Worm (Caenorhabditis elegans) whole organism, young adult: ENCODE results near the gene Y22D7AR.7.

Experiments
- F49E8.2 ChIP-seq: sonication (generic microtip); optimal IDR thresholded peaks from 3 replicates; lab custom pipeline; 2017; ENCODE audit warnings: missing genetic modification characterization, mild to moderate bottlenecking, missing compliant biosample characterization, antibody characterized with exemption, moderate library complexity; ENCODE audit not compliant: insufficient read depth
- aptf-2 ChIP-seq: fragments of 200-800 bp; sonication (Bioruptor generic); conservative IDR thresholded peaks from 2 replicates; pipeline ENCODE4 v1.3.6; 2022; ENCODE audit warnings: missing genetic modification reagents, missing genetic modification characterization, missing compliant biosample characterization
- aptf-3 ChIP-seq: fragments of 200-800 bp; sonication (Bioruptor generic); IDR thresholded peaks from 2 replicates; pipeline ENCODE4 v1.3.6; 2022; ENCODE audit warnings: missing genetic modification characterization, missing compliant biosample characterization
- cebp-1 ChIP-seq, 2 experiments: fragments of 200-800 bp in 1 of 2; sonication (Bioruptor generic) in 1 of 2; sonication (generic microtip) in 1 of 2; IDR thresholded peaks in 1 of 2; optimal IDR thresholded peaks in 1 of 2; 2 replicates each; pipeline versions ENCODE4 v1.3.6 to Lab custom; 2017 to 2022; ENCODE audit warnings: missing compliant biosample characterization in 2 of 2, missing genetic modification characterization in 2 of 2, mild to moderate bottlenecking in 1 of 2, missing genetic modification reagents in 1 of 2, moderate library complexity in 1 of 2
- ceh-91 ChIP-seq: fragments of 200-800 bp; sonication (Bioruptor generic); IDR thresholded peaks from 2 replicates; pipeline ENCODE4 v1.3.6; 2022; ENCODE audit warnings: missing genetic modification reagents, missing genetic modification characterization, missing compliant biosample characterization
- egl-18 ChIP-seq: fragments of 200-800 bp; sonication (Bioruptor generic); IDR thresholded peaks from 2 replicates; pipeline ENCODE4 v1.3.6; 2022; ENCODE audit warnings: missing genetic modification reagents, missing genetic modification characterization, missing compliant biosample characterization
- madf-3 ChIP-seq: fragments of 200-800 bp; sonication (Bioruptor generic); IDR thresholded peaks from 2 replicates; pipeline ENCODE4 v1.3.6; 2022; ENCODE audit warnings: missing genetic modification reagents, missing genetic modification characterization, missing compliant biosample characterization
- nfya-1 ChIP-seq: sonication (generic microtip); optimal IDR thresholded peaks from 2 replicates; lab custom pipeline; 2017; ENCODE audit warnings: antibody characterized with exemption, missing compliant biosample characterization, missing genetic modification characterization, borderline replicate concordance; ENCODE audit not compliant: insufficient read depth
- snpc-4 ChIP-seq, 5 experiments: fragments of 150-350 bp in 1 of 5; sonication (generic microtip) in 4 of 5; optimal IDR thresholded peaks; 2 replicates each; lab custom pipeline; 2014 to 2018; ENCODE audit warnings: missing genetic modification characterization in 5 of 5, missing biosample characterization in 3 of 5, antibody characterized with exemption in 2 of 5, mild to moderate bottlenecking in 2 of 5, missing compliant biosample characterization in 2 of 5, missing genotype in 2 of 5, moderate library complexity in 2 of 5, missing genetic modification reagents in 1 of 5
- unc-130 ChIP-seq: sonication (generic microtip); optimal IDR thresholded peaks from 2 replicates; lab custom pipeline; 2016; ENCODE audit warnings: missing genetic modification reagents, missing genetic modification characterization, missing compliant biosample characterization
- xnd-1 ChIP-seq: sonication (generic microtip); optimal IDR thresholded peaks from 2 replicates; lab custom pipeline; 2016; ENCODE audit warnings: missing genotype, missing genetic modification reagents, missing genetic modification characterization, missing compliant biosample characterization

- TF ChIP-seq xnd-1 (tag; lab: Kevin White, UChicago) (no peak), nfya-1 (tag; lab: Kevin White, UChicago) (no peak), egl-18 (GFP tag; lab: Robert Waterston, UW) (no peak), cebp-1 (GFP tag; IDR thresholded peaks at IDR 0.05; lab: Robert Waterston, UW) (no peak), cebp-1 (tag; optimal IDR thresholded peaks at IDR 0.05; lab: Kevin White, UChicago) (no peak), aptf-2 (GFP tag; lab: Robert Waterston, UW) (no peak), madf-3 (GFP tag; lab: Robert Waterston, UW) (no peak), aptf-3 (no peak), F49E8.2 (tag; lab: Kevin White, UChicago) (no peak), snpc-4 (GFP tag; optimal IDR thresholded peaks at IDR 0.05; lab: Kevin White, UChicago) (no peak), snpc-4 (tag; optimal IDR thresholded peaks at IDR 0.05; lab: Kevin White, UChicago) (no peak), unc-130 (no peak), ceh-91 (GFP tag; lab: Robert Waterston, UW) (no peak)
Measured at ce11 chrIII:1668519-1668918, 19.4 kb downstream of the Y22D7AR.7 start, which contains the start of gene glb-30.
